Fruit fly (Drosophila melanogaster) whole organism, embryonic: ENCODE measurements around the gene meigo.

Experiments used
- Awh ChIP-seq: fragments of 200-800 bp; sonication (Bioruptor generic); IDR thresholded peaks from 2 replicates; pipeline ENCODE4, ENCODE4 v1.3.6; 2022; ENCODE audit warnings: missing biosample characterization, missing genetic modification characterization
- B-H2 ChIP-seq: fragments of 200-800 bp; sonication (Bioruptor generic); optimal IDR thresholded peaks from 2 replicates; lab custom pipeline; 2018; ENCODE audit warnings: missing biosample characterization, mild to moderate bottlenecking, missing genetic modification characterization
- CG10543 ChIP-seq: fragments of 200-800 bp; sonication (Bioruptor generic); optimal IDR thresholded peaks from 3 replicates; lab custom pipeline; 2017; ENCODE audit warnings: missing biosample characterization, mild to moderate bottlenecking, missing genetic modification characterization, moderate library complexity
- CG10654 ChIP-seq: fragments of 200-800 bp; sonication (Bioruptor generic); optimal IDR thresholded peaks from 2 replicates; lab custom pipeline; 2016; ENCODE audit warnings: missing biosample characterization, missing genetic modification characterization
- CG10959 ChIP-seq: fragments of 200-800 bp; sonication (Bioruptor generic); IDR thresholded peaks from 2 replicates; pipeline ENCODE4 v1.3.6; 2022; ENCODE audit warnings: missing biosample characterization, missing genetic modification characterization
- CG14965 ChIP-seq: fragments of 200-800 bp; sonication (Bioruptor generic); optimal IDR thresholded peaks from 2 replicates; lab custom pipeline; 2016; ENCODE audit warnings: missing biosample characterization, missing genetic modification characterization, borderline replicate concordance
- CG1832 ChIP-seq: fragments of 200-800 bp; sonication (Bioruptor generic); optimal IDR thresholded peaks from 2 replicates; lab custom pipeline; 2017; ENCODE audit warnings: missing biosample characterization, mild to moderate bottlenecking, missing genetic modification characterization, inconsistent platforms
- CG30020 ChIP-seq: fragments of 200-800 bp; optimal IDR thresholded peaks from 2 replicates; lab custom pipeline; 2019; ENCODE audit warnings: missing biosample characterization, mild to moderate bottlenecking, missing genetic modification characterization, moderate library complexity
- CG32532 ChIP-seq: fragments of 200-800 bp; sonication (Bioruptor generic); IDR thresholded peaks from 2 replicates; pipeline ENCODE4 v1.3.6; 2022; ENCODE audit warnings: missing biosample characterization, missing genetic modification characterization
- CG4617 ChIP-seq: fragments of 200-800 bp; sonication (Bioruptor generic); optimal IDR thresholded peaks from 3 replicates; lab custom pipeline; 2016; ENCODE audit warnings: missing biosample characterization, missing genetic modification characterization, borderline replicate concordance
- Dll ChIP-seq: fragments of 200-800 bp; sonication (Bioruptor generic); IDR thresholded peaks from 4 replicates; pipeline ENCODE4 v1.3.6; 2022; ENCODE audit warnings: missing biosample characterization, missing genetic modification characterization; ENCODE audit not compliant: partially characterized antibody
- GATAe ChIP-seq: fragments of 200-800 bp; sonication (Bioruptor generic); conservative IDR thresholded peaks from 2 replicates; pipeline ENCODE4 v1.3.6; 2022; ENCODE audit warnings: missing biosample characterization, missing genetic modification characterization
- MESR4 ChIP-seq: fragments of 200-800 bp; sonication (Bioruptor generic); optimal IDR thresholded peaks from 2 replicates; lab custom pipeline; 2018; ENCODE audit warnings: missing biosample characterization, mild to moderate bottlenecking, missing genetic modification characterization, moderate library complexity
- NK7.1 ChIP-seq: fragments of 200-800 bp; sonication (Bioruptor generic); optimal IDR thresholded peaks from 3 replicates; lab custom pipeline; 2016; ENCODE audit warnings: missing biosample characterization, missing genetic modification characterization
- Optix ChIP-seq: fragments of 200-800 bp; sonication (Bioruptor generic); IDR thresholded peaks from 3 replicates; pipeline ENCODE4 v1.3.6; 2022; ENCODE audit warnings: missing biosample characterization, missing genetic modification characterization
- Pdp1 ChIP-seq, 2 experiments: fragments of 200-800 bp; sonication (Bioruptor generic); optimal IDR thresholded peaks; 3 replicates each; lab custom pipeline; 2016; ENCODE audit warnings: missing biosample characterization in 2 of 2, missing genetic modification characterization in 2 of 2, mild to moderate bottlenecking in 1 of 2, moderate library complexity in 1 of 2
- Six4 ChIP-seq: fragments of 200-800 bp; sonication (Bioruptor generic); optimal IDR thresholded peaks from 2 replicates; lab custom pipeline; 2016; ENCODE audit warnings: missing biosample characterization, missing genetic modification characterization
- Sox102F ChIP-seq: fragments of 200-800 bp; sonication (Bioruptor generic); optimal IDR thresholded peaks from 2 replicates; lab custom pipeline; 2018; ENCODE audit warnings: missing biosample characterization, mild to moderate bottlenecking, missing genetic modification characterization, moderate library complexity
- TFAM ChIP-seq: fragments of 200-800 bp; sonication (Bioruptor generic); optimal IDR thresholded peaks from 2 replicates; lab custom pipeline; 2017; ENCODE audit warnings: missing biosample characterization, missing genetic modification characterization, inconsistent platforms
- aop ChIP-seq: fragments of 200-800 bp; sonication (Bioruptor generic); IDR thresholded peaks from 2 replicates; pipeline ENCODE4 v1.3.6; 2022; ENCODE audit warnings: missing biosample characterization, missing genetic modification characterization
- ash1 ChIP-seq: fragments of 200-800 bp; sonication (Bioruptor generic); optimal IDR thresholded peaks from 2 replicates; lab custom pipeline; 2018; ENCODE audit warnings: missing biosample characterization, mild to moderate bottlenecking, missing genetic modification characterization
- ato ChIP-seq: fragments of 200-800 bp; sonication (Bioruptor generic); IDR thresholded peaks from 2 replicates; pipeline ENCODE4 v1.3.6; 2022; ENCODE audit warnings: missing biosample characterization, missing genetic modification characterization; ENCODE audit not compliant: partially characterized antibody
- bbx ChIP-seq: fragments of 200-800 bp; sonication (Bioruptor generic); IDR thresholded peaks from 2 replicates; pipeline ENCODE4 v1.3.6; 2022; ENCODE audit warnings: missing biosample characterization, missing genetic modification characterization; ENCODE audit not compliant: partially characterized antibody
- btn ChIP-seq: fragments of 200-800 bp; sonication (Bioruptor generic); optimal IDR thresholded peaks from 2 replicates; lab custom pipeline; 2016; ENCODE audit warnings: missing biosample characterization, missing genetic modification characterization
- cg ChIP-seq: fragments of 200-800 bp; sonication (Bioruptor generic); optimal IDR thresholded peaks from 3 replicates; lab custom pipeline; 2019; ENCODE audit warnings: missing biosample characterization, mild to moderate bottlenecking, missing genetic modification characterization, moderate library complexity
- croc ChIP-seq: fragments of 200-800 bp; sonication (Bioruptor generic); conservative IDR thresholded peaks from 3 replicates; pipeline ENCODE4 v1.3.6; 2022; ENCODE audit warnings: missing biosample characterization, missing genetic modification characterization
- danr ChIP-seq: fragments of 200-800 bp; sonication (Bioruptor generic); IDR thresholded peaks from 2 replicates; pipeline ENCODE4 v1.3.6; 2022; ENCODE audit warnings: missing biosample characterization, missing genetic modification characterization
- dimm ChIP-seq: fragments of 200-800 bp; sonication (Bioruptor generic); IDR thresholded peaks from 2 replicates; pipeline ENCODE4 v1.3.6; 2022; ENCODE audit warnings: missing biosample characterization, missing genetic modification characterization
- disco-r ChIP-seq: fragments of 200-800 bp; sonication (Bioruptor generic); optimal IDR thresholded peaks from 2 replicates; lab custom pipeline; 2016; ENCODE audit warnings: missing biosample characterization, missing genetic modification characterization
- dmrt11E ChIP-seq: fragments of 200-800 bp; sonication (Bioruptor generic); optimal IDR thresholded peaks from 3 replicates; lab custom pipeline; 2018; ENCODE audit warnings: missing biosample characterization, mild to moderate bottlenecking, missing genetic modification characterization, moderate library complexity
- dmrt99B ChIP-seq: fragments of 200-800 bp; sonication (Bioruptor generic); optimal IDR thresholded peaks from 2 replicates; lab custom pipeline; 2018; ENCODE audit warnings: missing biosample characterization, mild to moderate bottlenecking, missing genetic modification characterization, moderate library complexity
- dpn ChIP-seq, 2 experiments: fragments of 200-800 bp; sonication (Bioruptor generic); optimal IDR thresholded peaks; 3 replicates each; lab custom pipeline; 2016; ENCODE audit warnings: missing biosample characterization in 2 of 2, missing genetic modification characterization in 2 of 2
- dysf ChIP-seq: fragments of 200-800 bp; sonication (Bioruptor generic); IDR thresholded peaks from 3 replicates; pipeline ENCODE4 v1.3.6; 2022; ENCODE audit warnings: missing biosample characterization, missing genetic modification characterization
- emc ChIP-seq: fragments of 200-800 bp; sonication (Bioruptor generic); optimal IDR thresholded peaks from 2 replicates; lab custom pipeline; 2016; ENCODE audit warnings: missing biosample characterization, missing genetic modification characterization
- fd96Cb ChIP-seq: fragments of 200-800 bp; sonication (Bioruptor generic); optimal IDR thresholded peaks from 2 replicates; lab custom pipeline; 2018; ENCODE audit warnings: missing biosample characterization, mild to moderate bottlenecking, missing genetic modification characterization, moderate library complexity
- ftz-f1 ChIP-seq: fragments of 200-800 bp; sonication (Bioruptor generic); optimal IDR thresholded peaks from 2 replicates; lab custom pipeline; 2016; ENCODE audit warnings: missing biosample characterization, missing genetic modification characterization
- gce ChIP-seq: fragments of 200-800 bp; sonication (Bioruptor generic); IDR thresholded peaks from 3 replicates; pipeline ENCODE4 v1.3.6; 2022; ENCODE audit warnings: missing biosample characterization, missing genetic modification characterization
- grau ChIP-seq: fragments of 200-800 bp; optimal IDR thresholded peaks from 3 replicates; lab custom pipeline; 2019; ENCODE audit warnings: missing biosample characterization, mild to moderate bottlenecking, missing genetic modification characterization, moderate library complexity
- insv ChIP-seq, 2 experiments: fragments of 200-800 bp; sonication (Bioruptor generic); optimal IDR thresholded peaks; 3 replicates each; lab custom pipeline; 2016 to 2018; ENCODE audit warnings: missing biosample characterization in 2 of 2, missing genetic modification characterization in 2 of 2
- lov ChIP-seq, 2 experiments: fragments of 200-800 bp in 1 of 2; fragments of >200 bp in 1 of 2; sonication (Bioruptor generic) in 1 of 2; IDR thresholded peaks in 1 of 2; optimal IDR thresholded peaks in 1 of 2; 2 replicates in 1 of 2; 3 replicates in 1 of 2; pipeline versions ENCODE4 v1.3.6 to Lab custom; 2017 to 2022; ENCODE audit warnings: missing biosample characterization in 1 of 2, missing genetic modification characterization in 1 of 2
- nerfin-1 ChIP-seq: fragments of 200-800 bp; sonication (Bioruptor generic); optimal IDR thresholded peaks from 3 replicates; lab custom pipeline; 2019; ENCODE audit warnings: missing biosample characterization, mild to moderate bottlenecking, missing genetic modification characterization, moderate library complexity
- pho ChIP-seq: fragments of 200-800 bp; sonication (Bioruptor generic); optimal IDR thresholded peaks from 2 replicates; lab custom pipeline; 2016; ENCODE audit warnings: missing biosample characterization, missing genetic modification characterization
- salm ChIP-seq: fragments of 200-800 bp; sonication (Bioruptor generic); optimal IDR thresholded peaks from 2 replicates; lab custom pipeline; 2018; ENCODE audit warnings: missing biosample characterization, mild to moderate bottlenecking, missing genetic modification characterization
- slbo ChIP-seq: fragments of 200-800 bp; sonication (Bioruptor generic); IDR thresholded peaks from 2 replicates; pipeline ENCODE4 v1.3.6; 2022; ENCODE audit warnings: missing biosample characterization, missing genetic modification characterization
- sr ChIP-seq: fragments of 200-800 bp; sonication (Bioruptor generic); IDR thresholded peaks from 3 replicates; pipeline ENCODE4 v1.3.6; 2022; ENCODE audit warnings: missing biosample characterization, missing genetic modification characterization
- stc ChIP-seq: fragments of 200-800 bp; sonication (Bioruptor generic); IDR thresholded peaks from 2 replicates; pipeline ENCODE4 v1.3.6; 2022; ENCODE audit warnings: missing biosample characterization, missing genetic modification characterization
- tgo ChIP-seq: fragments of 200-800 bp; sonication (Bioruptor generic); IDR thresholded peaks from 3 replicates; pipeline ENCODE4 v1.3.6; 2022; ENCODE audit warnings: missing biosample characterization, missing genetic modification characterization
- ttk ChIP-seq: fragments of 200-800 bp; sonication (Bioruptor generic); IDR thresholded peaks from 2 replicates; pipeline ENCODE4 v2.1.2; 2022; ENCODE audit warnings: missing biosample characterization, missing genetic modification characterization

Gene meigo

DNA sequence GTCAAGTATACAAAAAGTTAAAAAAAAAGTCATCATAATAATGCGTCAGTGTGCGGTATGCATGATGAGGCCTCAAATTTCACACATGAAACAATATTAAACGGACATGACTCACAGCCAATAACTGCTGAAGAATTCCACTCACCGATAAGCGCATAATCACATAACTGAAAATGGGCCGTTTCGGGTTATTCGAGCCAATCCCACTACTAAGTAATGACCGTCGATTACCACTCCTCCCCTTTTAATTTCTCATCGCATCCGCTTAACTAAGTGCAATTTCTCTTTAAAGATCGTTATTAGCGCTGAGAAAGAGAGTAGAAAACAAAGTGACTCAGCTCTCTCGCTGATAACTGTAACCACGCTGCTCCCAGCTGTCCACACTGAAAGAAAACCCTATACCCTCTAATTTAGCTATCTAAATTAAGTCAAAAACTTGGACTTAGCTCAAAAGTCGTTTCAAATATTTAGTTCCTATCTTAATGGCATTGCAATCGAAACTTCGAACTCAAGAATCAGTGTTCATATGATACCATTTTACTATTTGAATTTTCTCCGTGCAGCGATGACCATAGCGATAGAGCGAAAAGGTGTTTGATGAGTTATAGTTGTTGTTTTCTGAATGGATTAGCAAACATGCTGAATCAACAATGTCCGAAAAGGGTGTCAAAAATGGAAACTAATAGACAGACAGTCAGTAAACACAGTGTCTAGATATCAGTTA is 25.2 kb upstream of the meigo start (continued):
- no peak for TF ChIP-seq CG1832
- TF ChIP-seq pho (GFP tag; lab: Kevin White, UChicago): peak; percentile 86
- peak; percentile 76 for TF ChIP-seq CG10959 (GFP tag; lab: Robert Waterston, UW)
- TF ChIP-seq insv (GFP tag; optimal IDR thresholded peaks at IDR 0.05; lab: Kevin White, UChicago): peak in 1 of 2 experiments; percentile 38
- peak; percentile 63 for TF ChIP-seq B-H2
- TF ChIP-seq croc (GFP tag; lab: Robert Waterston, UW): peak; percentile 78
- TF ChIP-seq cg (GFP tag; lab: Kevin White, UChicago): no peak
- peak; percentile 87 for TF ChIP-seq Pdp1 (GFP tag; optimal IDR thresholded peaks at IDR 0.05; lab: Kevin White, UChicago)
- TF ChIP-seq NK7.1 (GFP tag; lab: Kevin White, UChicago): peak; percentile 88
- TF ChIP-seq tgo (GFP tag; lab: Robert Waterston, UW): peak; percentile 85; the same call in 2 of the 3 replicates
- TF ChIP-seq Awh: peak; percentile 89
- peak; percentile 90 for TF ChIP-seq dpn (GFP tag; optimal IDR thresholded peaks at IDR 0.05; lab: Kevin White, UChicago)
- peak; percentile 87 for TF ChIP-seq btn (GFP tag; lab: Kevin White, UChicago)
- peak; percentile 55 for TF ChIP-seq fd96Cb (tag; lab: Kevin White, UChicago)
- no peak for TF ChIP-seq CG10543 (GFP tag; lab: Kevin White, UChicago)
- peak; percentile 74 for TF ChIP-seq dmrt11E
- TF ChIP-seq gce (GFP tag; lab: Robert Waterston, UW): peak; percentile 89
- peak; percentile 64 for TF ChIP-seq danr (GFP tag; lab: Robert Waterston, UW)
- TF ChIP-seq stc (GFP tag; lab: Robert Waterston, UW): peak; percentile 91
- no peak for TF ChIP-seq emc (GFP tag; lab: Kevin White, UChicago)
- peak; percentile 91 for TF ChIP-seq CG32532 (GFP tag; lab: Robert Waterston, UW)
- no peak for TF ChIP-seq lov (optimal IDR thresholded peaks at IDR 0.05; lab: Kevin White, UChicago)
- peak; percentile 55; the same call in 1 of the 3 replicates for TF ChIP-seq lov (GFP tag; IDR thresholded peaks at IDR 0.05; lab: Robert Waterston, UW)
- peak; percentile 92 for TF ChIP-seq Sox102F (GFP tag; lab: Kevin White, UChicago)
- peak; percentile 76; the same call in 2 of the 3 replicates for TF ChIP-seq sr (GFP tag; lab: Robert Waterston, UW)
- peak; percentile 41 for TF ChIP-seq ash1
- TF ChIP-seq Optix: peak; percentile 83
- TF ChIP-seq disco-r (GFP tag; lab: Kevin White, UChicago): peak; percentile 76
- peak; percentile 78 for TF ChIP-seq salm
- no peak for TF ChIP-seq ftz-f1 (GFP tag; lab: Kevin White, UChicago)
- TF ChIP-seq dimm: peak; percentile 69
- peak; percentile 88 for TF ChIP-seq grau
- peak; percentile 89 for TF ChIP-seq dysf (GFP tag; lab: Robert Waterston, UW)
- TF ChIP-seq nerfin-1 (tag; lab: Kevin White, UChicago): peak; percentile 80
- TF ChIP-seq CG30020 (tag; lab: Kevin White, UChicago): peak; percentile 33
- TF ChIP-seq slbo (GFP tag; lab: Robert Waterston, UW): peak; percentile 92
- peak; percentile 75 for TF ChIP-seq ttk
- no peak for TF ChIP-seq ato (GFP tag; lab: Robert Waterston, UW)
- TF ChIP-seq Dll (GFP tag; lab: Robert Waterston, UW): no peak
- TF ChIP-seq GATAe (GFP tag; lab: Robert Waterston, UW): peak; percentile 75
- peak; percentile 63 for TF ChIP-seq Six4
- TF ChIP-seq aop (GFP tag; lab: Robert Waterston, UW): peak; percentile 35; the same call in 1 of the 2 replicates
- peak; percentile 66 for TF ChIP-seq CG4617 (GFP tag; lab: Kevin White, UChicago)
- peak; percentile 90 for TF ChIP-seq dmrt99B (tag; lab: Kevin White, UChicago)
- peak; percentile 59 for TF ChIP-seq CG10654 (GFP tag; lab: Kevin White, UChicago)
- peak; percentile 66 for TF ChIP-seq CG14965
- no peak for TF ChIP-seq bbx (GFP tag; lab: Robert Waterston, UW)
- peak; percentile 67 for TF ChIP-seq TFAM (GFP tag; lab: Kevin White, UChicago)
- peak; percentile 25 for TF ChIP-seq MESR4 (GFP tag; lab: Kevin White, UChicago)
